Fruit fly (Drosophila melanogaster) whole organism, embryonic: ENCODE results near the gene Prim2.
A peak's percentile ranks its signal among the peaks of the same experiment; 100 is the strongest.

Experiments
- C15 ChIP-seq: fragments of 200-800 bp; sonication (Bioruptor generic); IDR thresholded peaks from 3 replicates; pipeline ENCODE4 v1.3.6; 2022; ENCODE audit warnings: missing biosample characterization, missing genetic modification characterization
- CG10366 ChIP-seq: fragments of 200-800 bp; sonication (Bioruptor generic); IDR thresholded peaks from 2 replicates; pipeline ENCODE4 v1.3.6; 2022; ENCODE audit warnings: missing biosample characterization, missing genetic modification characterization
- CG11398 ChIP-seq: fragments of 200-800 bp; sonication (Bioruptor generic); optimal IDR thresholded peaks from 2 replicates; lab custom pipeline; 2016; ENCODE audit warnings: missing biosample characterization, missing genetic modification characterization
- CG11456 ChIP-seq: fragments of 200-800 bp; sonication (Bioruptor generic); IDR thresholded peaks from 3 replicates; pipeline ENCODE4 v1.3.6; 2022; ENCODE audit warnings: missing biosample characterization, missing genetic modification characterization
- CG13424 ChIP-seq: fragments of 200-800 bp; sonication (Bioruptor generic); optimal IDR thresholded peaks from 2 replicates; lab custom pipeline; 2019; ENCODE audit warnings: missing biosample characterization, mild to moderate bottlenecking, missing genetic modification characterization, moderate library complexity
- CG14441 ChIP-seq: fragments of 200-800 bp; sonication (Bioruptor generic); IDR thresholded peaks from 2 replicates; pipeline ENCODE4 v1.3.6; 2022; ENCODE audit warnings: missing biosample characterization, missing genetic modification characterization
- CG15479 ChIP-seq: fragments of 200-800 bp; sonication (Bioruptor generic); optimal IDR thresholded peaks from 3 replicates; lab custom pipeline; 2019; ENCODE audit warnings: missing biosample characterization, mild to moderate bottlenecking, missing genetic modification characterization, moderate library complexity
- CG16813 ChIP-seq: fragments of 200-800 bp; sonication (Bioruptor generic); IDR thresholded peaks from 3 replicates; pipeline ENCODE4 v1.3.6; 2022; ENCODE audit warnings: missing biosample characterization, missing genetic modification characterization; ENCODE audit not compliant: partially characterized antibody
- CG17359 ChIP-seq: fragments of 200-800 bp; sonication (Bioruptor generic); optimal IDR thresholded peaks from 3 replicates; lab custom pipeline; 2018; ENCODE audit warnings: missing biosample characterization, mild to moderate bottlenecking, missing genetic modification characterization, moderate library complexity
- CG18764 ChIP-seq: fragments of 200-800 bp; sonication (Bioruptor generic); optimal IDR thresholded peaks from 3 replicates; lab custom pipeline; 2016; ENCODE audit warnings: missing biosample characterization, missing genetic modification characterization
- CG2199 ChIP-seq: fragments of 200-800 bp; sonication (Bioruptor generic); IDR thresholded peaks from 3 replicates; pipeline ENCODE4 v1.3.6; 2022; ENCODE audit warnings: missing biosample characterization, missing genetic modification characterization
- CG2678 ChIP-seq: fragments of 200-800 bp; sonication (Bioruptor generic); optimal IDR thresholded peaks from 3 replicates; lab custom pipeline; 2019; ENCODE audit warnings: missing biosample characterization, mild to moderate bottlenecking, missing genetic modification characterization, moderate library complexity
- CG32767 ChIP-seq: fragments of 200-800 bp; sonication (Bioruptor generic); IDR thresholded peaks from 2 replicates; pipeline ENCODE4 v1.3.6; 2022; ENCODE audit warnings: missing biosample characterization, missing genetic modification characterization
- CG5180 ChIP-seq: fragments of 200-800 bp; sonication (Bioruptor generic); optimal IDR thresholded peaks from 3 replicates; lab custom pipeline; 2017; ENCODE audit warnings: missing biosample characterization, missing genetic modification characterization, mild to moderate bottlenecking, moderate library complexity, missing genetic modification reagents
- CG9215 ChIP-seq: fragments of 200-800 bp; sonication (Bioruptor generic); IDR thresholded peaks from 2 replicates; pipeline ENCODE4 v1.3.6; 2022; ENCODE audit warnings: missing biosample characterization, missing genetic modification characterization
- Dek ChIP-seq: fragments of 200-800 bp; sonication (Bioruptor generic); optimal IDR thresholded peaks from 3 replicates; lab custom pipeline; 2019; ENCODE audit warnings: missing biosample characterization, mild to moderate bottlenecking, missing genetic modification characterization, moderate library complexity
- Dip3 ChIP-seq: fragments of 200-800 bp; sonication (Bioruptor generic); optimal IDR thresholded peaks from 3 replicates; lab custom pipeline; 2016; ENCODE audit warnings: missing biosample characterization, missing genetic modification characterization
- GATAe ChIP-seq: fragments of 200-800 bp; sonication (Bioruptor generic); conservative IDR thresholded peaks from 2 replicates; pipeline ENCODE4 v1.3.6; 2022; ENCODE audit warnings: missing biosample characterization, missing genetic modification characterization
- HHEX ChIP-seq: fragments of 200-800 bp; sonication (Bioruptor generic); optimal IDR thresholded peaks from 3 replicates; lab custom pipeline; 2017; ENCODE audit warnings: missing biosample characterization, mild to moderate bottlenecking, missing genetic modification characterization, missing genetic modification reagents
- HLH54F ChIP-seq: fragments of 200-800 bp; sonication (Bioruptor generic); optimal IDR thresholded peaks from 3 replicates; lab custom pipeline; 2016; ENCODE audit warnings: missing biosample characterization, missing genetic modification characterization
- MBD-R2 ChIP-seq: fragments of 200-800 bp; sonication (Bioruptor generic); IDR thresholded peaks from 2 replicates; pipeline ENCODE4 v1.3.6; 2022; ENCODE audit warnings: missing biosample characterization, missing genetic modification characterization
- Mad ChIP-seq: fragments of 200-800 bp; sonication (Bioruptor generic); optimal IDR thresholded peaks from 2 replicates; lab custom pipeline; 2016; ENCODE audit warnings: missing biosample characterization, missing genetic modification characterization
- Max ChIP-seq: fragments of 200-800 bp; sonication (Bioruptor generic); optimal IDR thresholded peaks from 2 replicates; lab custom pipeline; 2016; ENCODE audit warnings: missing biosample characterization, mild to moderate bottlenecking, missing genetic modification characterization
- Mes4 ChIP-seq: fragments of 200-800 bp; sonication (Bioruptor generic); optimal IDR thresholded peaks from 2 replicates; lab custom pipeline; 2016; ENCODE audit warnings: missing biosample characterization, missing genetic modification characterization
- NK7.1 ChIP-seq: fragments of 200-800 bp; sonication (Bioruptor generic); optimal IDR thresholded peaks from 3 replicates; lab custom pipeline; 2016; ENCODE audit warnings: missing biosample characterization, missing genetic modification characterization
- Nf-YB ChIP-seq: fragments of 200-800 bp; sonication (Bioruptor generic); optimal IDR thresholded peaks from 3 replicates; lab custom pipeline; 2019; ENCODE audit warnings: missing biosample characterization, mild to moderate bottlenecking, missing genetic modification characterization, moderate library complexity
- Ptx1 ChIP-seq: fragments of 200-800 bp; sonication (Bioruptor generic); IDR thresholded peaks from 2 replicates; pipeline ENCODE4 v1.3.6; 2022; ENCODE audit warnings: missing biosample characterization, missing genetic modification characterization
- Ravus ChIP-seq: fragments of 200-800 bp; sonication (Bioruptor generic); IDR thresholded peaks from 2 replicates; pipeline ENCODE4 v1.3.6; 2022; ENCODE audit warnings: missing biosample characterization, missing genetic modification characterization
- Tbp ChIP-seq: fragments of >200 bp; optimal IDR thresholded peaks from 2 replicates; lab custom pipeline; 2018; ENCODE audit warnings: missing biosample characterization, missing genetic modification characterization
- ab ChIP-seq: fragments of 200-800 bp; sonication (Bioruptor generic); optimal IDR thresholded peaks from 2 replicates; lab custom pipeline; 2016; ENCODE audit warnings: missing biosample characterization, missing genetic modification characterization
- ap ChIP-seq: fragments of 200-800 bp; sonication (Bioruptor generic); IDR thresholded peaks from 2 replicates; pipeline ENCODE4 v1.3.6; 2022; ENCODE audit warnings: missing biosample characterization, missing genetic modification characterization
- az2 ChIP-seq: fragments of 200-800 bp; sonication (Bioruptor generic); optimal IDR thresholded peaks from 3 replicates; lab custom pipeline; 2016; ENCODE audit warnings: missing biosample characterization, missing genetic modification characterization
- bbx ChIP-seq: fragments of 200-800 bp; sonication (Bioruptor generic); IDR thresholded peaks from 2 replicates; pipeline ENCODE4 v1.3.6; 2022; ENCODE audit warnings: missing biosample characterization, missing genetic modification characterization; ENCODE audit not compliant: partially characterized antibody
- chif ChIP-seq, 2 experiments: fragments of 200-800 bp; sonication (Bioruptor generic); optimal IDR thresholded peaks; 3 replicates each; lab custom pipeline; 2016; ENCODE audit warnings: missing biosample characterization in 2 of 2, missing genetic modification characterization in 2 of 2
- crp ChIP-seq, 2 experiments: fragments of 200-800 bp; sonication (Bioruptor generic); optimal IDR thresholded peaks; 2 replicates in 1 of 2; 3 replicates in 1 of 2; lab custom pipeline; 2017; ENCODE audit warnings: missing biosample characterization in 2 of 2, missing genetic modification characterization in 2 of 2, mild to moderate bottlenecking in 1 of 2, moderate library complexity in 1 of 2
- fu2 ChIP-seq: fragments of 200-800 bp; sonication (Bioruptor generic); optimal IDR thresholded peaks from 2 replicates; lab custom pipeline; 2016; ENCODE audit warnings: missing biosample characterization, missing genetic modification characterization
- gro ChIP-seq: fragments of 200-800 bp; sonication (Bioruptor generic); optimal IDR thresholded peaks from 2 replicates; lab custom pipeline; 2016; ENCODE audit warnings: missing biosample characterization, missing genetic modification characterization
- insv ChIP-seq, 2 experiments: fragments of 200-800 bp; sonication (Bioruptor generic); optimal IDR thresholded peaks; 3 replicates each; lab custom pipeline; 2016 to 2018; ENCODE audit warnings: missing biosample characterization in 2 of 2, missing genetic modification characterization in 2 of 2
- jumu ChIP-seq: fragments of 200-800 bp; sonication (Bioruptor generic); optimal IDR thresholded peaks from 3 replicates; lab custom pipeline; 2016; ENCODE audit warnings: missing biosample characterization, missing genetic modification characterization
- lab ChIP-seq: fragments of 200-800 bp; sonication (Bioruptor generic); optimal IDR thresholded peaks from 3 replicates; lab custom pipeline; 2017; ENCODE audit warnings: missing biosample characterization, missing genetic modification characterization, mild to moderate bottlenecking, moderate library complexity, missing genetic modification reagents
- nerfin-2 ChIP-seq: fragments of 200-800 bp; sonication (Bioruptor generic); IDR thresholded peaks from 2 replicates; pipeline ENCODE4 v1.3.6; 2022; ENCODE audit warnings: missing biosample characterization, missing genetic modification characterization; ENCODE audit not compliant: partially characterized antibody
- onecut ChIP-seq: fragments of 200-800 bp; sonication (Bioruptor generic); IDR thresholded peaks from 2 replicates; pipeline ENCODE4 v1.3.6; 2022; ENCODE audit warnings: missing biosample characterization, missing genetic modification characterization
- ranshi ChIP-seq: fragments of 200-800 bp; sonication (Bioruptor generic); IDR thresholded peaks from 2 replicates; pipeline ENCODE4 v1.3.6; 2022; ENCODE audit warnings: missing biosample characterization, missing genetic modification characterization
- schlank ChIP-seq: fragments of 200-800 bp; sonication (Bioruptor generic); optimal IDR thresholded peaks from 2 replicates; lab custom pipeline; 2018; ENCODE audit warnings: missing biosample characterization, mild to moderate bottlenecking, missing genetic modification characterization
- scrt ChIP-seq: fragments of 200-800 bp; sonication (Bioruptor generic); optimal IDR thresholded peaks from 2 replicates; lab custom pipeline; 2018; ENCODE audit warnings: missing biosample characterization, mild to moderate bottlenecking, missing genetic modification characterization, moderate library complexity
- tgo ChIP-seq: fragments of 200-800 bp; sonication (Bioruptor generic); IDR thresholded peaks from 3 replicates; pipeline ENCODE4 v1.3.6; 2022; ENCODE audit warnings: missing biosample characterization, missing genetic modification characterization
- tio ChIP-seq: fragments of 200-800 bp; sonication (Bioruptor generic); optimal IDR thresholded peaks from 2 replicates; lab custom pipeline; 2017; ENCODE audit warnings: missing biosample characterization, missing genetic modification characterization, inconsistent platforms
- wor ChIP-seq: fragments of 200-800 bp; sonication (Bioruptor generic); IDR thresholded peaks from 2 replicates; pipeline ENCODE4 v1.3.6; 2022; ENCODE audit warnings: missing biosample characterization, missing genetic modification characterization

Gene Prim2

dm6 chr3L:20410345-20410744 lies 49.0 kb upstream of the Prim2 start, which contains the start of gene CG13248:
Gene CG13248, minus strand, starts transcription at chr3L:20410566.
- no peak for TF ChIP-seq Mes4 (GFP tag; lab: Kevin White, UChicago)
- TF ChIP-seq fu2, result no peak
- no peak for TF ChIP-seq NK7.1 (GFP tag; lab: Kevin White, UChicago)
- TF ChIP-seq MBD-R2, result peak; percentile 22; the same call in 1 of the 2 replicates
- 0 out of 3 replicates have a peak, but pooled peaks have one; percentile 4 for TF ChIP-seq CG2199 (GFP tag; lab: Robert Waterston, UW)
- TF ChIP-seq CG13424 (tag; lab: Kevin White, UChicago), result no peak
- no peak for TF ChIP-seq CG18764 (GFP tag; lab: Kevin White, UChicago)
- TF ChIP-seq C15 (GFP tag; lab: Robert Waterston, UW), result no peak
- no peak for TF ChIP-seq CG11456 (GFP tag; lab: Robert Waterston, UW)
- peak; percentile 95 for TF ChIP-seq onecut
- TF ChIP-seq Nf-YB (GFP tag; lab: Kevin White, UChicago), result no peak
- TF ChIP-seq crp (GFP tag; optimal IDR thresholded peaks at IDR 0.05; lab: Kevin White, UChicago), result peak in 1 of 2 experiments; percentile 15
- TF ChIP-seq scrt, result peak; percentile 63

- TF ChIP-seq schlank (tag; lab: Kevin White, UChicago) (peak; percentile 36), wor (GFP tag; lab: Robert Waterston, UW) (no peak), insv (GFP tag; optimal IDR thresholded peaks at IDR 0.05; lab: Kevin White, UChicago) (no peak), CG2678 (tag; lab: Kevin White, UChicago) (peak; percentile 49), ranshi (GFP tag; lab: Robert Waterston, UW) (no peak), Mad (GFP tag; lab: Kevin White, UChicago) (no peak), tio (no peak), gro (GFP tag; lab: Kevin White, UChicago) (no peak), bbx (GFP tag; lab: Robert Waterston, UW) (no peak), CG10366 (GFP tag; lab: Robert Waterston, UW) (no peak), CG9215 (GFP tag; lab: Robert Waterston, UW) (no peak), Dek (peak; percentile 15), ap (GFP tag; lab: Robert Waterston, UW) (no peak), CG32767 (GFP tag; lab: Robert Waterston, UW) (no peak), tgo (no peak), Tbp (GFP tag; lab: Kevin White, UChicago) (no peak), CG15479 (no peak), Ptx1 (GFP tag; lab: Robert Waterston, UW) (no peak), Max (GFP tag; lab: Kevin White, UChicago) (no peak), HLH54F (GFP tag; lab: Kevin White, UChicago) (no peak), az2 (GFP tag; lab: Kevin White, UChicago) (no peak), CG11398 (GFP tag; lab: Kevin White, UChicago) (no peak), CG17359 (tag; lab: Kevin White, UChicago) (no peak), CG5180 (GFP tag; lab: Kevin White, UChicago) (peak; percentile 5), ab (GFP tag; lab: Kevin White, UChicago) (no peak), GATAe (GFP tag; lab: Robert Waterston, UW) (no peak), CG16813 (GFP tag; lab: Robert Waterston, UW) (no peak), chif (GFP tag; optimal IDR thresholded peaks at IDR 0.05; lab: Kevin White, UChicago) (no peak), Dip3 (GFP tag; lab: Kevin White, UChicago) (no peak), Ravus (GFP tag; lab: Robert Waterston, UW) (no peak), nerfin-2 (GFP tag; lab: Robert Waterston, UW) (no peak), lab (GFP tag; lab: Kevin White, UChicago) (peak; percentile 50), CG14441 (GFP tag; lab: Robert Waterston, UW) (no peak), HHEX (GFP tag; lab: Kevin White, UChicago) (no peak), jumu (GFP tag; lab: Kevin White, UChicago) (no peak), CG13424 (tag; lab: Kevin White, UChicago) (peak; percentile 38)
Observed at dm6 chr3L:20405971-20406948, 44.9 kb upstream of the Prim2 start.
